Fruit fly (Drosophila melanogaster) S2 (cell line): ENCODE data around the gene sinu.

ENCODE experiments used
- CG8478 ChIP-seq: fragments of >200 bp; optimal IDR thresholded peaks from 2 replicates; lab custom pipeline; 2018
- CTCF ChIP-seq, 2 experiments: fragments of >200 bp; optimal IDR thresholded peaks; 2 replicates each; lab custom pipeline; 2018

dm6 chr3L:5581542-5581941 lies 20.1 kb upstream of the sinu start:
- TF ChIP-seq CG8478 (lab: Kevin White, UChicago) (no peak), CTCF (optimal IDR thresholded peaks at IDR 0.05; lab: Kevin White, UChicago) (no peak)
